Worm (Caenorhabditis elegans) whole organism, midembryonic: ENCODE data around the gene eftu-2.

Experiments used
- T22C8.4 ChIP-seq: fragments of 200-800 bp; sonication (Bioruptor generic); IDR thresholded peaks from 2 replicates; pipeline ENCODE4 v1.3.6; 2022; ENCODE audit warnings: missing genetic modification characterization, missing compliant biosample characterization
- flt-1 ChIP-seq: fragments of 200-800 bp; sonication (Bioruptor generic); IDR thresholded peaks from 2 replicates; pipeline ENCODE4 v1.3.6; 2022; ENCODE audit warnings: missing genetic modification characterization, missing compliant biosample characterization
- klf-2 ChIP-seq: fragments of 200-800 bp; sonication (Bioruptor generic); conservative IDR thresholded peaks from 2 replicates; pipeline ENCODE4 v1.3.6; 2022; ENCODE audit warnings: missing genetic modification reagents, missing genetic modification characterization, missing compliant biosample characterization
- med-1 ChIP-seq: sonication (generic microtip); optimal IDR thresholded peaks from 2 replicates; lab custom pipeline; 2017; ENCODE audit warnings: missing genetic modification characterization, mild to moderate bottlenecking, missing compliant biosample characterization, antibody characterized with exemption, missing genetic modification reagents; ENCODE audit not compliant: insufficient read depth
- ref-1 ChIP-seq: fragments of 200-800 bp; sonication (Bioruptor generic); conservative IDR thresholded peaks from 2 replicates; pipeline ENCODE4 v1.3.6; 2022; ENCODE audit warnings: missing genetic modification reagents, missing genetic modification characterization, missing compliant biosample characterization
- tab-1 ChIP-seq: fragments of 200-800 bp; sonication (Bioruptor generic); IDR thresholded peaks from 2 replicates; pipeline ENCODE4 v1.3.6; 2022; ENCODE audit warnings: missing genetic modification characterization, missing compliant biosample characterization
- ztf-23 ChIP-seq: fragments of 200-800 bp; sonication (Bioruptor generic); IDR thresholded peaks from 2 replicates; pipeline ENCODE4 v1.3.6; 2022; ENCODE audit warnings: missing genetic modification reagents, missing genetic modification characterization, missing compliant biosample characterization
- ztf-29 ChIP-seq: fragments of 200-800 bp; sonication (Bioruptor generic); IDR thresholded peaks from 2 replicates; pipeline ENCODE4 v1.3.6; 2022; ENCODE audit warnings: missing genetic modification reagents, missing genetic modification characterization, missing compliant biosample characterization

- TF ChIP-seq flt-1 (GFP tag; lab: Robert Waterston, UW): no peak
- TF ChIP-seq ztf-29: no peak
- TF ChIP-seq med-1 (GFP tag; lab: Kevin White, UChicago): no peak
- no peak for TF ChIP-seq klf-2 (GFP tag; lab: Robert Waterston, UW)
- TF ChIP-seq ztf-23 (GFP tag; lab: Robert Waterston, UW): no peak
- no peak for TF ChIP-seq T22C8.4
- TF ChIP-seq tab-1 (GFP tag; lab: Robert Waterston, UW): no peak
- no peak for TF ChIP-seq ref-1 (GFP tag; lab: Robert Waterston, UW)
Observed at ce11 chrIII:5985340-5985739, 24.0 kb upstream of the eftu-2 start, which contains the start of gene T04C9.3.
